Worm (Caenorhabditis elegans) whole organism, young adult: ENCODE measurements around the gene cwp-3.

ENCODE experiments used
- B0336.3 ChIP-seq: fragments of 200-800 bp; sonication (Bioruptor generic); IDR thresholded peaks from 2 replicates; pipeline ENCODE4 v1.3.6; 2022; ENCODE audit warnings: missing genetic modification characterization, missing compliant biosample characterization
- F52B5.7 ChIP-seq: sonication (generic microtip); optimal IDR thresholded peaks from 2 replicates; lab custom pipeline; 2016; ENCODE audit warnings: mild to moderate bottlenecking, missing genetic modification characterization, missing compliant biosample characterization
- K12H6.12 ChIP-seq: fragments of 200-800 bp; sonication (Bioruptor generic); optimal IDR thresholded peaks from 2 replicates; lab custom pipeline; 2018; ENCODE audit warnings: mild to moderate bottlenecking, missing genetic modification characterization, missing compliant biosample characterization
- T07F8.4 ChIP-seq: sonication (generic microtip); optimal IDR thresholded peaks from 2 replicates; lab custom pipeline; 2016; ENCODE audit warnings: mild to moderate bottlenecking, missing genetic modification characterization, moderate library complexity, missing compliant biosample characterization
- Y53G8AR.9 ChIP-seq: fragments of 200-800 bp; sonication (Bioruptor generic); conservative IDR thresholded peaks from 2 replicates; pipeline ENCODE4 v1.3.6; 2022; ENCODE audit warnings: missing genetic modification reagents, missing genetic modification characterization, missing compliant biosample characterization
- Y56A3A.18 ChIP-seq: fragments of 200-800 bp; sonication (Bioruptor generic); IDR thresholded peaks from 2 replicates; pipeline ENCODE4 v1.3.6; 2022; ENCODE audit warnings: missing genetic modification reagents, missing genetic modification characterization, missing compliant biosample characterization
- Y79H2A.3 ChIP-seq: fragments of 200-800 bp; sonication (Bioruptor generic); conservative IDR thresholded peaks from 2 replicates; pipeline ENCODE4 v1.3.6; 2022; ENCODE audit warnings: missing genetic modification reagents, missing genetic modification characterization, missing compliant biosample characterization
- aptf-3 ChIP-seq: fragments of 200-800 bp; sonication (Bioruptor generic); IDR thresholded peaks from 2 replicates; pipeline ENCODE4 v1.3.6; 2022; ENCODE audit warnings: missing genetic modification characterization, missing compliant biosample characterization
- attf-6 ChIP-seq: fragments of 200-800 bp; sonication (Bioruptor generic); IDR thresholded peaks from 2 replicates; pipeline ENCODE4 v1.3.6; 2022; ENCODE audit warnings: missing genetic modification reagents, missing genetic modification characterization, missing compliant biosample characterization
- cebp-2 ChIP-seq: fragments of 200-800 bp; sonication (Bioruptor generic); IDR thresholded peaks from 2 replicates; pipeline ENCODE4 v1.3.6; 2022; ENCODE audit warnings: missing genetic modification characterization, missing compliant biosample characterization
- ceh-58 ChIP-seq: fragments of 200-800 bp; sonication (Bioruptor generic); IDR thresholded peaks from 2 replicates; pipeline ENCODE4 v1.3.6; 2022; ENCODE audit warnings: missing genetic modification characterization, missing compliant biosample characterization
- dox-1 ChIP-seq: fragments of 200-800 bp; sonication (Bioruptor generic); IDR thresholded peaks from 2 replicates; pipeline ENCODE4 v1.3.6; 2022; ENCODE audit warnings: missing genetic modification reagents, missing genetic modification characterization, missing compliant biosample characterization
- egl-44 ChIP-seq: fragments of 200-800 bp; sonication (Bioruptor generic); IDR thresholded peaks from 2 replicates; pipeline ENCODE4 v1.3.6; 2022; ENCODE audit warnings: missing genetic modification reagents, missing genetic modification characterization, missing compliant biosample characterization
- ekl-4 ChIP-seq: fragments of 200-800 bp; sonication (Bioruptor generic); IDR thresholded peaks from 2 replicates; pipeline ENCODE4 v1.3.6; 2022; ENCODE audit warnings: missing genetic modification reagents, missing genetic modification characterization, missing compliant biosample characterization
- him-1 ChIP-seq: sonication (generic microtip); optimal IDR thresholded peaks from 2 replicates; lab custom pipeline; 2016; ENCODE audit warnings: missing genotype, missing genetic modification reagents, missing genetic modification characterization, missing compliant biosample characterization
- hsf-1 ChIP-seq: fragments of 200-800 bp; sonication (Bioruptor generic); IDR thresholded peaks from 2 replicates; pipeline ENCODE4 v1.3.6; 2022; ENCODE audit warnings: missing genetic modification reagents, missing genetic modification characterization, missing compliant biosample characterization
- lin-54 ChIP-seq: fragments of 200-800 bp; sonication (Bioruptor generic); optimal IDR thresholded peaks from 2 replicates; lab custom pipeline; 2018; ENCODE audit warnings: mild to moderate bottlenecking, missing genetic modification characterization, missing compliant biosample characterization
- madf-10 ChIP-seq: sonication (generic microtip); optimal IDR thresholded peaks from 2 replicates; lab custom pipeline; 2016; ENCODE audit warnings: mild to moderate bottlenecking, missing genetic modification characterization, missing compliant biosample characterization
- madf-3 ChIP-seq: fragments of 200-800 bp; sonication (Bioruptor generic); IDR thresholded peaks from 2 replicates; pipeline ENCODE4 v1.3.6; 2022; ENCODE audit warnings: missing genetic modification reagents, missing genetic modification characterization, missing compliant biosample characterization
- madf-6 ChIP-seq: fragments of 200-800 bp; sonication (Bioruptor generic); IDR thresholded peaks from 2 replicates; pipeline ENCODE4 v1.3.6; 2022; ENCODE audit warnings: missing genetic modification reagents, missing genetic modification characterization, missing compliant biosample characterization
- mcd-1 ChIP-seq: fragments of 200-800 bp; sonication (Bioruptor generic); IDR thresholded peaks from 2 replicates; pipeline ENCODE4 v1.3.6; 2022; ENCODE audit warnings: missing genetic modification reagents, missing genetic modification characterization, missing compliant biosample characterization
- mxl-1 ChIP-seq: sonication (generic microtip); optimal IDR thresholded peaks from 2 replicates; lab custom pipeline; 2016; ENCODE audit warnings: missing genetic modification characterization, missing compliant biosample characterization
- pha-4 ChIP-seq: fragments of 150-350 bp; sonication (generic microtip); optimal IDR thresholded peaks from 2 replicates; lab custom pipeline; 2014; ENCODE audit warnings: missing biosample characterization, missing genetic modification reagents, missing genetic modification characterization
- rec-8 ChIP-seq, 2 experiments: sonication (generic microtip); optimal IDR thresholded peaks; 2 replicates each; lab custom pipeline; 2016; ENCODE audit warnings: mild to moderate bottlenecking in 2 of 2, missing genetic modification characterization in 2 of 2, missing genetic modification reagents in 2 of 2, missing genotype in 2 of 2, missing biosample characterization in 1 of 2, missing compliant biosample characterization in 1 of 2, moderate library complexity in 1 of 2
- snpc-3.4 ChIP-seq: sonication (generic microtip); optimal IDR thresholded peaks from 2 replicates; lab custom pipeline; 2017; ENCODE audit warnings: missing genetic modification characterization, mild to moderate bottlenecking, missing compliant biosample characterization, antibody characterized with exemption, moderate library complexity, missing genotype, missing genetic modification reagents
- tlf-1 ChIP-seq: fragments of 200-800 bp; sonication (Bioruptor generic); optimal IDR thresholded peaks from 2 replicates; lab custom pipeline; 2018; ENCODE audit warnings: mild to moderate bottlenecking, missing genetic modification characterization, missing compliant biosample characterization
- ztf-6 ChIP-seq: fragments of 200-800 bp; sonication (Bioruptor generic); IDR thresholded peaks from 2 replicates; pipeline ENCODE4 v1.3.6; 2022; ENCODE audit warnings: missing genetic modification reagents, missing genetic modification characterization, missing compliant biosample characterization

cwp-3 gene

ce11 chrV:4891305-4891704, 48.7 kb downstream of the cwp-3 start (continued):
- TF ChIP-seq K12H6.12 = no peak
- TF ChIP-seq madf-3 (GFP tag; lab: Robert Waterston, UW) = peak; percentile 81
- peak; percentile 70; the same call in 1 of the 2 replicates for TF ChIP-seq attf-6 (GFP tag; lab: Robert Waterston, UW)
- peak; percentile 23; the same call in 1 of the 2 replicates for TF ChIP-seq dox-1 (GFP tag; lab: Robert Waterston, UW)
- TF ChIP-seq tlf-1 (GFP tag; lab: Kevin White, UChicago) = peak; percentile 53
- peak; percentile 9 for TF ChIP-seq him-1 (tag; lab: Kevin White, UChicago)
- peak; percentile 25 for TF ChIP-seq lin-54 (GFP tag; lab: Kevin White, UChicago)
- no peak for TF ChIP-seq T07F8.4
- 0 out of 2 replicates have a peak, but pooled peaks have one; percentile 6 for TF ChIP-seq Y56A3A.18
- TF ChIP-seq madf-10 (tag; lab: Kevin White, UChicago) = no peak
- TF ChIP-seq pha-4 (tag; lab: Kevin White, UChicago) = no peak
- no peak for TF ChIP-seq F52B5.7 (tag; lab: Kevin White, UChicago)
- TF ChIP-seq snpc-3.4 = peak; percentile 51
- TF ChIP-seq Y53G8AR.9 (GFP tag; lab: Robert Waterston, UW) = peak; percentile 83
- TF ChIP-seq mxl-1 (tag; lab: Kevin White, UChicago) = peak; percentile 8
- TF ChIP-seq Y79H2A.3 = peak; percentile 85; the same call in 1 of the 2 replicates
- 0 out of 2 replicates have a peak, but pooled peaks have one; percentile 74 for TF ChIP-seq cebp-2
- no peak for TF ChIP-seq egl-44 (GFP tag; lab: Robert Waterston, UW)
- 0 out of 2 replicates have a peak, but pooled peaks have one; percentile 15 for TF ChIP-seq ceh-58 (GFP tag; lab: Robert Waterston, UW)
- peak; percentile 84 for TF ChIP-seq madf-6 (GFP tag; lab: Robert Waterston, UW)
- TF ChIP-seq aptf-3 = peak; percentile 6; the same call in 1 of the 2 replicates
- TF ChIP-seq rec-8 (tag; optimal IDR thresholded peaks at IDR 0.05; lab: Kevin White, UChicago) = no peak
- TF ChIP-seq ztf-6 (GFP tag; lab: Robert Waterston, UW) = no peak
- peak; percentile 77 for TF ChIP-seq hsf-1 (GFP tag; lab: Robert Waterston, UW)
- peak; percentile 73 for TF ChIP-seq ekl-4 (GFP tag; lab: Robert Waterston, UW)
- 0 out of 2 replicates have a peak, but pooled peaks have one; percentile 15 for TF ChIP-seq mcd-1
- TF ChIP-seq B0336.3 (GFP tag; lab: Robert Waterston, UW) = peak; percentile 84
